Worm (Caenorhabditis elegans) whole organism, L2 larva: Measurements from ENCODE around the gene snf-11.

Source experiments
- aly-2 ChIP-seq: fragments of 150-350 bp; optimal IDR thresholded peaks from 2 replicates; lab custom pipeline; 2014; ENCODE audit warnings: missing biosample characterization, missing genetic modification characterization
- ama-1 ChIP-seq: fragments of 150-350 bp; optimal IDR thresholded peaks from 2 replicates; lab custom pipeline; 2018; ENCODE audit warnings: inconsistent platforms
- ceh-82 ChIP-seq: fragments of 150-350 bp; optimal IDR thresholded peaks from 2 replicates; lab custom pipeline; 2014; ENCODE audit warnings: missing biosample characterization, missing genetic modification characterization
- dmd-4 ChIP-seq: sonication (generic microtip); optimal IDR thresholded peaks from 2 replicates; lab custom pipeline; 2017; ENCODE audit warnings: missing biosample characterization, missing genetic modification characterization
- egl-27 ChIP-seq: sonication (generic microtip); optimal IDR thresholded peaks from 3 replicates; lab custom pipeline; 2017; ENCODE audit warnings: missing biosample characterization, missing genetic modification reagents, missing genetic modification characterization
- elt-3 ChIP-seq: sonication (generic microtip); optimal IDR thresholded peaks from 2 replicates; lab custom pipeline; 2017; ENCODE audit warnings: missing biosample characterization, missing genetic modification characterization
- lin-13 ChIP-seq: fragments of 150-350 bp; optimal IDR thresholded peaks from 2 replicates; lab custom pipeline; 2014; ENCODE audit warnings: missing biosample characterization, missing genetic modification reagents, missing genetic modification characterization
- lin-39 ChIP-seq: fragments of 150-350 bp; optimal IDR thresholded peaks from 2 replicates; lab custom pipeline; 2014; ENCODE audit warnings: missing biosample characterization, missing genetic modification reagents, missing genetic modification characterization
- lsy-2 ChIP-seq, 2 experiments: fragments of 150-350 bp in 1 of 2; sonication (generic microtip) in 1 of 2; optimal IDR thresholded peaks; 2 replicates each; lab custom pipeline; 2014 to 2017; ENCODE audit warnings: missing biosample characterization in 2 of 2, missing genetic modification characterization in 2 of 2
- nhr-77 ChIP-seq: fragments of 150-350 bp; optimal IDR thresholded peaks from 2 replicates; lab custom pipeline; 2014; ENCODE audit warnings: missing biosample characterization, missing genetic modification characterization
- snpc-4 ChIP-seq: fragments of 150-350 bp; optimal IDR thresholded peaks from 2 replicates; lab custom pipeline; 2014; ENCODE audit warnings: missing biosample characterization, missing genetic modification characterization
- zag-1 ChIP-seq: fragments of 150-350 bp; optimal IDR thresholded peaks from 2 replicates; lab custom pipeline; 2014; ENCODE audit warnings: missing biosample characterization, missing genetic modification characterization

ce11 chrV:11320860-11321259 is 12.6 kb upstream of the snf-11 start:
- TF ChIP-seq lsy-2 (tag; optimal IDR thresholded peaks at IDR 0.05; lab: Kevin White, UChicago) (no peak), lin-13 (GFP tag; lab: Kevin White, UChicago) (no peak), nhr-77 (no peak), snpc-4 (tag; lab: Kevin White, UChicago) (no peak), zag-1 (tag; lab: Kevin White, UChicago) (no peak), aly-2 (no peak), elt-3 (tag; lab: Kevin White, UChicago) (no peak), dmd-4 (tag; lab: Kevin White, UChicago) (no peak), lin-39 (no peak), egl-27 (tag; lab: Kevin White, UChicago) (no peak), ceh-82 (tag; lab: Kevin White, UChicago) (no peak), ama-1 (lab: Kevin White, UChicago) (no peak)
